Worm (Caenorhabditis elegans): ENCODE data around the gene F32A5.4.
A peak's percentile ranks its signal among the peaks of the same experiment; 100 is the strongest.

The F32A5.4 gene

DNA sequence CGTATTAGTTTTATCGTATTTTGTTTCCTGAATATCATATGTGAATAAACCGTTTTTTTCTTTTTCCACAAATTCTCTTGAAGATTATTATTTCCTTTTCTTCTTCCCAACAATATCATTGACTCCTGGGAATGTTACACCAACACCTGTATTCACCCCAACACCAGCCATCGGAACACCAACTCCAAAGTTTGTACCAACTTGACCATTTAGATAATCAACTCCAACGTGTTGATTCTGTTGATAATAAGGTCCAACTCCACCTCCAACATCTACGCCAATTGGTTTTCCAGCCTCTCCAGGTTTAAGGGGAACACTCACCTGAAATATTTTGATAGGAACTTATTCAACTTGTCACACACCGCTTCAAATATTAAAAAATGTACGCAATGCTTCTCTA, 31.5 kb upstream of the F32A5.4 start:
- no peak for TF ChIP-seq dox-1 (GFP tag; IDR thresholded peaks at IDR 0.05)
- TF ChIP-seq pbrm-1 (GFP tag; IDR thresholded peaks at IDR 0.05) = 0 out of 2 replicates have a peak, but pooled peaks have one; percentile 28

DNA sequence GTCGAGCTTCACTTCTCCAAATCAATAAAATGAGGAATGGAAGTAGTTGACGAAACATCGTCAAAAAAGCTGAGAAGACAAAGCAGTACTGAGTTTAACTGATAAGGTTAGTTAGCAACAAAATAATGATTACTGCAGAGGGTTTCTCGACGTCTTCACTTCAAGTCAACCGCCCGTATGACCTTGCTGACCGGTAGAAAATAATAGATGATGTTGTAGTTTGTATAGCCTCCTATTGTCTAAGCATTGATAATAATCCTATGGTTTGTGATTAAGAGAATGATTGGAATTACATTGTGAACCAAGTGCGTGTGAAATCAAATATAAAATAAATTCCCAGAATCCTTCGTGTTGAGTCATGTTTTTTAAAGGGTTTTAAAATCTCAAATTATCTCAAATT, 29.6 kb upstream of the F32A5.4 start, which contains the start of gene E04F6.6:
Gene E04F6.6, minus strand, starts transcription at position 258 of the 400 bp plus-strand sequence.
- TF ChIP-seq aptf-3 (GFP tag; IDR thresholded peaks at IDR 0.05) (no peak), ccch-3 (GFP tag; optimal IDR thresholded peaks at IDR 0.05) (no peak), madf-8 (GFP tag; conservative IDR thresholded peaks at IDR 0.05) (no peak), lin-54 (GFP tag; optimal IDR thresholded peaks at IDR 0.05) (no peak), lsy-27 (tag; optimal IDR thresholded peaks at IDR 0.05; ENCODE audit: borderline replicate concordance, insufficient read depth) (no peak), ztf-22 (GFP tag; optimal IDR thresholded peaks at IDR 0.05) (no peak), snpc-4 (GFP tag; optimal IDR thresholded peaks at IDR 0.05) (no peak), snpc-4 (tag; optimal IDR thresholded peaks at IDR 0.05) (no peak), efl-1 (GFP tag; optimal IDR thresholded peaks at IDR 0.05) (no peak), somi-1 (GFP tag; optimal IDR thresholded peaks at IDR 0.05) (no peak), F10E7.11 (tag; optimal IDR thresholded peaks at IDR 0.05) (no peak), let-607 (tag; optimal IDR thresholded peaks at IDR 0.05) (no peak), hlh-26 (GFP tag; conservative IDR thresholded peaks at IDR 0.05) (no peak), F33H1.4 (GFP tag; IDR thresholded peaks at IDR 0.05) (no peak)

DNA sequence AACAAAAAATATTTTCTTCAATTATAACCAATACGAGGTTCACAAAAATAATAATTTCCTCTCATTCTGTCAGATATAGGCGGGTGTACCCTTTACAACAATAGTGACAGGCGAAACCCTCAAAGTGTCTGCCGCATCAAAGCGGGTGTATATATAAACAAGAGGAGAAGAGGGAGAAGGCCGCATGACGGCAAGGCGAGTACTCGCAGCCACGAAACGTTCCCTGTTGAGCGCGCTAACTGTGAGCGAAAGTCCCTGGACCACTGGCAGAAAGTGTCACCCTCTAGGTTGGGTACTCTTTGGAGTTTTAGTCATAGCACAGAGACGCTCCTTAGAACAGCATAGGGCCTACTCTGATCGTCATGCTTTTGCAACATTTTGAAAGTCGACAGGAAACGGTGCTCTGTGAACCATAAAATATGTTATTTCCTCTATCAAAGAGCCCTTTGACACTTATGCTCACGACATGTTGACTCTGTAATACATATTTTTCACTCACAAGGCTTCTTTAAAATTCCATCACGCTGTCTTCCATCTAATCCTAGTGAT, 28.8 kb upstream of the F32A5.4 start, which contains the start of gene pcrg-1:
Gene pcrg-1, plus strand, starts transcription at position 499 of the 549 bp plus-strand sequence.
- TF ChIP-seq let-526 (GFP tag; IDR thresholded peaks at IDR 0.05) (peak; percentile 54; the same call in 1 of the 2 replicates), madf-6 (GFP tag; IDR thresholded peaks at IDR 0.05) (peak; percentile 81), repo-1 (tag; optimal IDR thresholded peaks at IDR 0.05) (peak; percentile 87), F37B4.10 (GFP tag; IDR thresholded peaks at IDR 0.05) (no peak), ccch-3 (GFP tag; optimal IDR thresholded peaks at IDR 0.05) (no peak), ceh-40 (GFP tag; IDR thresholded peaks at IDR 0.05) (peak; percentile 86), nfyb-1 (GFP tag; IDR thresholded peaks at IDR 0.05) (peak; percentile 84), aptf-3 (GFP tag; IDR thresholded peaks at IDR 0.05) (0 out of 2 replicates have a peak, but pooled peaks have one; percentile 73), F57C9.4 (tag; optimal IDR thresholded peaks at IDR 0.05) (peak; percentile 10), lag-1 (GFP tag; IDR thresholded peaks at IDR 0.05) (no peak), ztf-28 (GFP tag; IDR thresholded peaks at IDR 0.05) (no peak), gei-17 (GFP tag; optimal IDR thresholded peaks at IDR 0.05) (no peak), ztf-18 (tag; optimal IDR thresholded peaks at IDR 0.05) (peak; percentile 84), attf-3 (GFP tag; conservative IDR thresholded peaks at IDR 0.05) (peak; percentile 64), bed-1 (GFP tag; IDR thresholded peaks at IDR 0.05) (peak; percentile 80; the same call in 1 of the 2 replicates), him-1 (tag; optimal IDR thresholded peaks at IDR 0.05) (peak; percentile 63), B0336.3 (GFP tag; IDR thresholded peaks at IDR 0.05) (peak; percentile 89), hrde-1 (tag; optimal IDR thresholded peaks at IDR 0.05; ENCODE audit: borderline replicate concordance) (peak; percentile 30), unc-130 (GFP tag; optimal IDR thresholded peaks at IDR 0.05) (no peak), Y95B8A.8 (GFP tag; IDR thresholded peaks at IDR 0.05) (peak; percentile 51; the same call in 1 of the 2 replicates), unc-62 (GFP tag; optimal IDR thresholded peaks at IDR 0.05) (no peak), ztf-22 (GFP tag; optimal IDR thresholded peaks at IDR 0.05) (peak; percentile 52), pbrm-1 (GFP tag; IDR thresholded peaks at IDR 0.05) (no peak; the same call in 1 of the 2 replicates), rcor-1 (GFP tag; IDR thresholded peaks at IDR 0.05) (peak; percentile 62), T26A5.8 (tag; optimal IDR thresholded peaks at IDR 0.05) (peak; percentile 74), rec-8 (tag; optimal IDR thresholded peaks at IDR 0.05) (peak in 1 of 2 experiments; percentile 15), ztf-6 (GFP tag; IDR thresholded peaks at IDR 0.05) (peak; percentile 47; the same call in 1 of the 2 replicates), Y56A3A.18 (GFP tag; IDR thresholded peaks at IDR 0.05) (peak; percentile 82; the same call in 1 of the 2 replicates), chd-7 (tag; optimal IDR thresholded peaks at IDR 0.05) (peak; percentile 93), mxl-1 (tag; optimal IDR thresholded peaks at IDR 0.05) (peak; percentile 80), sea-2 (GFP tag; IDR thresholded peaks at IDR 0.05) (peak; percentile 72; the same call in 1 of the 2 replicates), T07F8.4 (tag; optimal IDR thresholded peaks at IDR 0.05) (peak; percentile 80)
